Worm (Caenorhabditis elegans) whole organism, L1 larva: Measurements from ENCODE around the gene apc-2.

Source experiments
- ets-5 ChIP-seq: fragments of 200-800 bp; sonication (Bioruptor generic); IDR thresholded peaks from 2 replicates; pipeline ENCODE4 v1.3.6; 2022; ENCODE audit warnings: missing genetic modification characterization, missing compliant biosample characterization
- jun-1 ChIP-seq: fragments of 150-350 bp; optimal IDR thresholded peaks from 2 replicates; lab custom pipeline; 2014; ENCODE audit warnings: missing biosample characterization, missing genetic modification reagents, missing genetic modification characterization
- lin-15B ChIP-seq: fragments of 150-350 bp; sonication (generic microtip); optimal IDR thresholded peaks from 3 replicates; lab custom pipeline; 2014; ENCODE audit warnings: missing biosample characterization, missing genetic modification characterization
- nhr-20 ChIP-seq: sonication (generic microtip); optimal IDR thresholded peaks from 2 replicates; lab custom pipeline; 2016; ENCODE audit warnings: mild to moderate bottlenecking, missing genetic modification characterization, missing compliant biosample characterization
- nhr-47 ChIP-seq: sonication (generic microtip); optimal IDR thresholded peaks from 2 replicates; lab custom pipeline; 2016; ENCODE audit warnings: mild to moderate bottlenecking, missing genetic modification characterization, moderate library complexity, missing compliant biosample characterization
- pqm-1 ChIP-seq: sonication (generic microtip); optimal IDR thresholded peaks from 3 replicates; lab custom pipeline; 2017; ENCODE audit warnings: missing biosample characterization, missing genetic modification characterization
- sox-4 ChIP-seq: sonication (generic microtip); optimal IDR thresholded peaks from 2 replicates; lab custom pipeline; 2016; ENCODE audit warnings: missing genetic modification characterization, missing compliant biosample characterization
- sptf-1 ChIP-seq: fragments of 150-350 bp; optimal IDR thresholded peaks from 2 replicates; lab custom pipeline; 2014; ENCODE audit warnings: missing biosample characterization, missing genetic modification characterization
- ztf-4 ChIP-seq: fragments of 150-350 bp; optimal IDR thresholded peaks from 2 replicates; lab custom pipeline; 2014; ENCODE audit warnings: missing biosample characterization, missing genetic modification characterization

DNA sequence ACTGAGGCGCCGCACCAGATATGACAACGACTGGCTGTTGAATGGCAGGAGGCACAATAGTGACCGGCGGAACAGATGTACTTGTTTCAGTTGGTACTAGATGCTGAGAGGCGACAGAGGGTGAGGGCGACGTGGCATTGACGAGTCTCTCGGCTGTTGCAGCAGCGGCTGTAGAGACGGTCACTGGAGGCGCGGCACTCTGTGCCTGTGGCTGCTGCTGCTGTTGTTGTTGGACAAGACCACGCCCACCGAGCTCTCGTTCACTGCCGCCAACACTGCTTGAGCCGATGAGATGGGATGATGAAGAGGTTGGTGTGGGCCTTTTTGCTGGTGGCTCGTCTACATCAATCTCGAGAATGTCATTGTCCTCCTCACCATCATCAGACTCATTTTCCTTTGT is 36.7 kb downstream of the apc-2 start:
- TF ChIP-seq sox-4 (no peak), nhr-20 (tag; lab: Kevin White, UChicago) (no peak), nhr-47 (tag; lab: Kevin White, UChicago) (no peak), lin-15B (tag; lab: Kevin White, UChicago) (no peak), ztf-4 (tag; lab: Kevin White, UChicago) (no peak), jun-1 (no peak), sptf-1 (tag; lab: Kevin White, UChicago) (no peak), ets-5 (no peak), pqm-1 (tag; lab: Kevin White, UChicago) (no peak)
